Worm (Caenorhabditis elegans) whole organism, L4 larva: ENCODE results near the gene dpy-23.

Experiments used
- F37D6.2 ChIP-seq: sonication (generic microtip); optimal IDR thresholded peaks from 2 replicates; lab custom pipeline; 2016; ENCODE audit warnings: mild to moderate bottlenecking, missing genetic modification characterization, missing compliant biosample characterization
- ZK546.5 ChIP-seq, 2 experiments: sonication (generic microtip); optimal IDR thresholded peaks; 2 replicates each; lab custom pipeline; 2017; ENCODE audit warnings: missing biosample characterization in 2 of 2, missing genetic modification characterization in 2 of 2
- daf-19 ChIP-seq: fragments of 200-800 bp; sonication (Bioruptor generic); conservative IDR thresholded peaks from 2 replicates; pipeline ENCODE4 v1.3.6; 2022; ENCODE audit warnings: missing genetic modification characterization, missing compliant biosample characterization
- fkh-10 ChIP-seq: fragments of 150-350 bp; optimal IDR thresholded peaks from 2 replicates; lab custom pipeline; 2014; ENCODE audit warnings: missing biosample characterization, missing genetic modification reagents, missing genetic modification characterization
- hmg-1.1 ChIP-seq: fragments of 200-800 bp; sonication (Bioruptor generic); IDR thresholded peaks from 2 replicates; pipeline ENCODE4 v1.3.6; 2022; ENCODE audit warnings: missing genetic modification reagents, missing genetic modification characterization, missing compliant biosample characterization
- lin-39 ChIP-seq: fragments of 150-350 bp; optimal IDR thresholded peaks from 2 replicates; lab custom pipeline; 2014; ENCODE audit warnings: missing biosample characterization, missing genetic modification reagents, missing genetic modification characterization
- lsy-2 ChIP-seq, 2 experiments: fragments of 150-350 bp in 1 of 2; sonication (generic microtip) in 1 of 2; optimal IDR thresholded peaks; 2 replicates each; lab custom pipeline; 2014 to 2017; ENCODE audit warnings: missing biosample characterization in 2 of 2, missing genetic modification characterization in 2 of 2
- mdl-1 ChIP-seq, 2 experiments: fragments of 150-350 bp in 1 of 2; sonication (generic microtip) in 1 of 2; optimal IDR thresholded peaks; 2 replicates each; lab custom pipeline; 2014 to 2017; ENCODE audit warnings: missing biosample characterization in 2 of 2, missing genetic modification characterization in 2 of 2
- nhr-28 ChIP-seq: fragments of 150-350 bp; optimal IDR thresholded peaks from 2 replicates; lab custom pipeline; 2014; ENCODE audit warnings: missing biosample characterization, missing genetic modification characterization
- nhr-77 ChIP-seq: fragments of 150-350 bp; optimal IDR thresholded peaks from 2 replicates; lab custom pipeline; 2014; ENCODE audit warnings: missing biosample characterization, missing genetic modification characterization
- saeg-2 ChIP-seq: fragments of 200-800 bp; sonication (Bioruptor generic); IDR thresholded peaks from 2 replicates; pipeline ENCODE4 v1.3.6; 2022; ENCODE audit warnings: missing genetic modification reagents, missing genetic modification characterization, missing compliant biosample characterization
- snpc-4 ChIP-seq: fragments of 150-350 bp; optimal IDR thresholded peaks from 2 replicates; lab custom pipeline; 2014; ENCODE audit warnings: missing biosample characterization, missing genetic modification characterization
- spr-1 ChIP-seq: sonication (generic microtip); optimal IDR thresholded peaks from 2 replicates; lab custom pipeline; 2016; ENCODE audit warnings: mild to moderate bottlenecking, missing genetic modification characterization, missing compliant biosample characterization
- tra-1 ChIP-seq: fragments of 200-800 bp; sonication (Bioruptor generic); IDR thresholded peaks from 2 replicates; pipeline ENCODE4 v1.3.6; 2022; ENCODE audit warnings: missing genetic modification reagents, missing genetic modification characterization, missing compliant biosample characterization

DNA sequence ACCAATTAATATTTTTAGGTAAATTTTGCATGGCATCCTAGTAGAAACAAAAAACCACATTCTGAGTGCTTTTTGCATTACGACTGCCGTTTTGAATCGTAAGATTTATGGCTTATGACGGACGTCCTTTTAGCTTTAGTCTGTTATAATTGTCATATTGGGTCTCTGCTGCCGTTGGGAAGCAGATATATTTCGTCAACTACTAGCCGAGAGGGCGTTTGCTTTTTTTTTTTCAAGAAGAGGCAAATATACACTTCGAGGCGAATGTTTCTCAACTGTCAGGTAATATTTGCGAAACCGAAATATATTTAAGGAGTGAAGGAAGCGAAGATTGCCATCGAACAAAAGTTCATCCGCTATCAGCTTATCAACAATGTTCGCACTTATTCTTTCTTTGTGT, 45.2 kb upstream of the dpy-23 start, which contains the start of gene F14H12.3:
- TF ChIP-seq lin-39 (tag; lab: Kevin White, UChicago) (no peak), mdl-1 (tag; optimal IDR thresholded peaks at IDR 0.05; lab: Kevin White, UChicago) (no peak), nhr-77 (tag; lab: Kevin White, UChicago) (no peak), F37D6.2 (tag; lab: Kevin White, UChicago) (no peak), ZK546.5 (tag; optimal IDR thresholded peaks at IDR 0.05; lab: Kevin White, UChicago) (no peak), saeg-2 (GFP tag; lab: Robert Waterston, UW) (no peak), spr-1 (tag; lab: Kevin White, UChicago) (no peak), daf-19 (no peak), nhr-28 (tag; lab: Kevin White, UChicago) (no peak), snpc-4 (tag; lab: Kevin White, UChicago) (no peak), hmg-1.1 (GFP tag; lab: Robert Waterston, UW) (no peak), fkh-10 (no peak), lsy-2 (tag; optimal IDR thresholded peaks at IDR 0.05; lab: Kevin White, UChicago) (no peak), tra-1 (GFP tag; lab: Robert Waterston, UW) (no peak)
